Fruit fly (Drosophila melanogaster) whole organism, prepupa: ENCODE results near the gene srl.
A peak's percentile ranks its signal among the peaks of the same experiment; 100 is the strongest.

ENCODE experiments used
- CG10631 ChIP-seq: fragments of 200-800 bp; sonication (Bioruptor generic); optimal IDR thresholded peaks from 2 replicates; lab custom pipeline; 2016; ENCODE audit warnings: missing biosample characterization, missing genetic modification characterization
- CG11294 ChIP-seq: fragments of 200-800 bp; sonication (Bioruptor generic); IDR thresholded peaks from 2 replicates; pipeline ENCODE4 v1.3.6; 2022; ENCODE audit warnings: missing biosample characterization, missing genetic modification characterization
- CG1621 ChIP-seq: fragments of 200-800 bp; sonication (Bioruptor generic); optimal IDR thresholded peaks from 3 replicates; lab custom pipeline; 2018; ENCODE audit warnings: missing biosample characterization, mild to moderate bottlenecking, missing genetic modification characterization
- CG34406 ChIP-seq: fragments of 200-800 bp; sonication (Bioruptor generic); optimal IDR thresholded peaks from 3 replicates; lab custom pipeline; 2016; ENCODE audit warnings: missing biosample characterization, missing genetic modification characterization
- CG3919 ChIP-seq: fragments of 200-800 bp; sonication (Bioruptor generic); optimal IDR thresholded peaks from 3 replicates; lab custom pipeline; 2016; ENCODE audit warnings: missing biosample characterization, missing genetic modification characterization
- CG4318 ChIP-seq: fragments of 200-800 bp; sonication (Bioruptor generic); optimal IDR thresholded peaks from 3 replicates; lab custom pipeline; 2017; ENCODE audit warnings: missing biosample characterization, mild to moderate bottlenecking, missing genetic modification characterization
- CG6163 ChIP-seq: fragments of 200-800 bp; sonication (Bioruptor generic); IDR thresholded peaks from 3 replicates; pipeline ENCODE4 v1.3.6; 2022; ENCODE audit warnings: missing biosample characterization, missing genetic modification characterization
- CG6276 ChIP-seq: fragments of 200-800 bp; sonication (Bioruptor generic); optimal IDR thresholded peaks from 2 replicates; lab custom pipeline; 2017; ENCODE audit warnings: missing biosample characterization, mild to moderate bottlenecking, missing genetic modification characterization
- CG6792 ChIP-seq: fragments of 200-800 bp; sonication (Bioruptor generic); optimal IDR thresholded peaks from 3 replicates; lab custom pipeline; 2016; ENCODE audit warnings: missing biosample characterization, missing genetic modification characterization
- CG6808 ChIP-seq: fragments of 200-800 bp; sonication (Bioruptor generic); optimal IDR thresholded peaks from 3 replicates; lab custom pipeline; 2017; ENCODE audit warnings: missing biosample characterization, missing genetic modification characterization, mild to moderate bottlenecking, moderate library complexity, missing genetic modification reagents
- CG6854 ChIP-seq: fragments of 200-800 bp; sonication (Bioruptor generic); optimal IDR thresholded peaks from 2 replicates; lab custom pipeline; 2017; ENCODE audit warnings: missing biosample characterization, mild to moderate bottlenecking, missing genetic modification characterization
- CG7368 ChIP-seq: fragments of 200-800 bp; sonication (Bioruptor generic); optimal IDR thresholded peaks from 3 replicates; lab custom pipeline; 2016; ENCODE audit warnings: missing biosample characterization, missing genetic modification characterization
- CG8119 ChIP-seq: fragments of 200-800 bp; sonication (Bioruptor generic); IDR thresholded peaks from 3 replicates; pipeline ENCODE4 v1.3.6; 2022; ENCODE audit warnings: missing biosample characterization, missing genetic modification characterization
- CG8319 ChIP-seq: fragments of 200-800 bp; sonication (Bioruptor generic); optimal IDR thresholded peaks from 3 replicates; lab custom pipeline; 2016; ENCODE audit warnings: missing biosample characterization, missing genetic modification characterization
- CG8632 ChIP-seq: fragments of 200-800 bp; sonication (Bioruptor generic); optimal IDR thresholded peaks from 3 replicates; lab custom pipeline; 2016; ENCODE audit warnings: missing biosample characterization, missing genetic modification characterization
- CG9139 ChIP-seq: fragments of 200-800 bp; sonication (Bioruptor generic); optimal IDR thresholded peaks from 3 replicates; lab custom pipeline; 2017; ENCODE audit warnings: missing biosample characterization, mild to moderate bottlenecking, missing genetic modification characterization
- Eip75B ChIP-seq: fragments of 200-800 bp; sonication (Bioruptor generic); optimal IDR thresholded peaks from 3 replicates; lab custom pipeline; 2016; ENCODE audit warnings: missing biosample characterization, missing genetic modification characterization
- Eip78C ChIP-seq: fragments of 200-800 bp; sonication (Bioruptor generic); peaks from one replicate; lab custom pipeline; 2016; ENCODE audit warnings: missing biosample characterization, missing genetic modification characterization
- Eip93F ChIP-seq: fragments of 200-800 bp; sonication (Bioruptor generic); optimal IDR thresholded peaks from 2 replicates; lab custom pipeline; 2016; ENCODE audit warnings: missing biosample characterization, mild to moderate bottlenecking, missing genetic modification characterization
- Ets21C ChIP-seq: fragments of 200-800 bp; sonication (Bioruptor generic); optimal IDR thresholded peaks from 3 replicates; lab custom pipeline; 2016; ENCODE audit warnings: missing biosample characterization, missing genetic modification characterization
- Ets96B ChIP-seq: fragments of 200-800 bp; optimal IDR thresholded peaks from 2 replicates; lab custom pipeline; 2019; ENCODE audit warnings: missing biosample characterization, mild to moderate bottlenecking, missing genetic modification characterization, moderate library complexity
- Gug ChIP-seq: fragments of 200-800 bp; sonication (Bioruptor generic); IDR thresholded peaks from 2 replicates; pipeline ENCODE4 v1.3.6; 2022; ENCODE audit warnings: missing biosample characterization, missing genetic modification characterization
- Hr38 ChIP-seq: sonication (Bioruptor generic); optimal IDR thresholded peaks from 2 replicates; lab custom pipeline; 2016; ENCODE audit warnings: missing biosample characterization, missing genetic modification characterization
- Lpt ChIP-seq: fragments of 200-800 bp; sonication (Bioruptor generic); optimal IDR thresholded peaks from 3 replicates; lab custom pipeline; 2016; ENCODE audit warnings: missing biosample characterization, missing genetic modification characterization
- Met ChIP-seq: fragments of 200-800 bp; sonication (Bioruptor generic); optimal IDR thresholded peaks from 3 replicates; lab custom pipeline; 2016; ENCODE audit warnings: missing biosample characterization, missing genetic modification characterization
- OdsH ChIP-seq: fragments of 200-800 bp; sonication (Bioruptor generic); optimal IDR thresholded peaks from 3 replicates; lab custom pipeline; 2016; ENCODE audit warnings: missing biosample characterization, missing genetic modification characterization
- Smox ChIP-seq: fragments of 200-800 bp; sonication (Bioruptor generic); optimal IDR thresholded peaks from 3 replicates; lab custom pipeline; 2016; ENCODE audit warnings: missing biosample characterization, missing genetic modification characterization
- Sox102F ChIP-seq: fragments of 200-800 bp; sonication (Bioruptor generic); optimal IDR thresholded peaks from 2 replicates; lab custom pipeline; 2016; ENCODE audit warnings: missing biosample characterization, mild to moderate bottlenecking, missing genetic modification characterization
- Sox15 ChIP-seq: fragments of 200-800 bp; sonication (Bioruptor generic); optimal IDR thresholded peaks from 3 replicates; lab custom pipeline; 2016; ENCODE audit warnings: missing biosample characterization, missing genetic modification characterization
- achi ChIP-seq: fragments of 200-800 bp; sonication (Bioruptor generic); optimal IDR thresholded peaks from 3 replicates; lab custom pipeline; 2016; ENCODE audit warnings: missing biosample characterization, missing genetic modification characterization
- acj6 ChIP-seq: fragments of 200-800 bp; sonication (Bioruptor generic); optimal IDR thresholded peaks from 3 replicates; lab custom pipeline; 2016; ENCODE audit warnings: missing biosample characterization, missing genetic modification characterization
- dac ChIP-seq: fragments of 200-800 bp; sonication (Bioruptor generic); optimal IDR thresholded peaks from 2 replicates; lab custom pipeline; 2017; ENCODE audit warnings: missing biosample characterization, mild to moderate bottlenecking, missing genetic modification characterization
- dsx ChIP-seq: fragments of 200-800 bp; optimal IDR thresholded peaks from 3 replicates; lab custom pipeline; 2019; ENCODE audit warnings: missing biosample characterization, mild to moderate bottlenecking, missing genetic modification characterization, moderate library complexity; ENCODE audit not compliant: poor library complexity, severe bottlenecking
- eg ChIP-seq: fragments of 200-800 bp; sonication (Bioruptor generic); IDR thresholded peaks from 3 replicates; pipeline ENCODE4 v1.3.6; 2022; ENCODE audit warnings: missing biosample characterization, missing genetic modification characterization
- esn ChIP-seq: fragments of 200-800 bp; sonication (Bioruptor generic); optimal IDR thresholded peaks from 2 replicates; lab custom pipeline; 2016; ENCODE audit warnings: missing biosample characterization, mild to moderate bottlenecking, missing genetic modification characterization, moderate library complexity
- fd59A ChIP-seq: fragments of 200-800 bp; sonication (Bioruptor generic); optimal IDR thresholded peaks from 2 replicates; lab custom pipeline; 2017; ENCODE audit warnings: missing biosample characterization, mild to moderate bottlenecking, missing genetic modification characterization, missing genetic modification reagents
- fkh ChIP-seq: fragments of 200-800 bp; sonication (Bioruptor generic); optimal IDR thresholded peaks from 3 replicates; lab custom pipeline; 2017; ENCODE audit warnings: missing biosample characterization, mild to moderate bottlenecking, missing genetic modification characterization, moderate library complexity
- net ChIP-seq: fragments of 200-800 bp; sonication (Bioruptor generic); optimal IDR thresholded peaks from 3 replicates; lab custom pipeline; 2016; ENCODE audit warnings: missing biosample characterization, missing genetic modification characterization
- pdm3 ChIP-seq: fragments of 200-800 bp; sonication (Bioruptor generic); optimal IDR thresholded peaks from 3 replicates; lab custom pipeline; 2016; ENCODE audit warnings: missing biosample characterization, missing genetic modification characterization
- salr ChIP-seq, 2 experiments: fragments of 200-800 bp; sonication (Bioruptor generic); optimal IDR thresholded peaks; 3 replicates each; lab custom pipeline; 2016 to 2018; ENCODE audit warnings: missing biosample characterization in 2 of 2, missing genetic modification characterization in 2 of 2, mild to moderate bottlenecking in 1 of 2
- svp ChIP-seq: fragments of 200-800 bp; sonication (Bioruptor generic); peaks from one replicate; lab custom pipeline; 2016; ENCODE audit warnings: missing biosample characterization, missing genetic modification characterization
- topi ChIP-seq: fragments of 200-800 bp; sonication (Bioruptor generic); optimal IDR thresholded peaks from 3 replicates; lab custom pipeline; 2016; ENCODE audit warnings: missing biosample characterization, missing genetic modification characterization
- vri ChIP-seq: fragments of 200-800 bp; sonication (Bioruptor generic); optimal IDR thresholded peaks from 3 replicates; lab custom pipeline; 2016; ENCODE audit warnings: missing biosample characterization, mild to moderate bottlenecking, missing genetic modification characterization

The srl gene

dm6 chr3R:4387490-4387889 lies 41.6 kb downstream of the srl start, which contains the start of gene tub (continued):
- TF ChIP-seq CG34406 (GFP tag; lab: Kevin White, UChicago) (no peak), Sox102F (GFP tag; lab: Kevin White, UChicago) (no peak), OdsH (GFP tag; lab: Kevin White, UChicago) (no peak), Hr38 (GFP tag; lab: Kevin White, UChicago) (no peak), CG9139 (GFP tag; lab: Kevin White, UChicago) (no peak), CG7368 (GFP tag; lab: Kevin White, UChicago) (no peak), CG3919 (no peak), Ets21C (GFP tag; lab: Kevin White, UChicago) (no peak), salr (GFP tag; optimal IDR thresholded peaks at IDR 0.05; lab: Kevin White, UChicago) (no peak), CG6808 (GFP tag; lab: Kevin White, UChicago) (no peak), Eip75B (GFP tag; lab: Kevin White, UChicago) (no peak), fd59A (GFP tag; lab: Kevin White, UChicago) (no peak), Ets96B (tag; lab: Kevin White, UChicago) (no peak), esn (GFP tag; lab: Kevin White, UChicago) (peak; percentile 13), fkh (GFP tag; lab: Kevin White, UChicago) (no peak), dac (GFP tag; lab: Kevin White, UChicago) (peak; percentile 22), Met (GFP tag; lab: Kevin White, UChicago) (no peak), Smox (GFP tag; lab: Kevin White, UChicago) (no peak), dsx (GFP tag; lab: Kevin White, UChicago) (no peak), CG8319 (GFP tag; lab: Kevin White, UChicago) (no peak), CG10631 (GFP tag; lab: Kevin White, UChicago) (no peak), CG6792 (GFP tag; lab: Kevin White, UChicago) (no peak), topi (GFP tag; lab: Kevin White, UChicago) (peak; percentile 10), CG8119 (GFP tag; lab: Robert Waterston, UW) (no peak), CG6276 (no peak), Sox15 (GFP tag; lab: Kevin White, UChicago) (no peak), CG1621 (peak; percentile 45), CG6163 (GFP tag; lab: Robert Waterston, UW) (peak; percentile 62), eg (no peak; the same call in 2 of the 3 replicates), CG8632 (no peak), acj6 (GFP tag; lab: Kevin White, UChicago) (peak; percentile 25), svp (GFP tag; lab: Kevin White, UChicago) (peak; percentile 84), Lpt (no peak), Eip93F (GFP tag; lab: Kevin White, UChicago) (no peak), CG11294 (GFP tag; lab: Robert Waterston, UW) (no peak), net (GFP tag; lab: Kevin White, UChicago) (no peak), CG6854 (no peak), pdm3 (GFP tag; lab: Kevin White, UChicago) (no peak), Eip78C (peak; percentile 63), Gug (GFP tag; lab: Robert Waterston, UW) (no peak), achi (no peak), vri (GFP tag; lab: Kevin White, UChicago) (no peak)

- TF ChIP-seq svp (GFP tag; lab: Kevin White, UChicago) (peak; percentile 91), CG4318 (GFP tag; lab: Kevin White, UChicago) (no peak)
- TF ChIP-seq, all 60 proteins: peak for 1
These were observed 47.0 kb downstream of the srl start for dm6 chr3R:4382165-4382564.
